Worm (Caenorhabditis elegans) whole organism, L1 larva: ENCODE data around the gene zipt-17.
A peak's percentile ranks its signal among the peaks of the same experiment; 100 is the strongest.

ENCODE experiments used
- C04F5.9 ChIP-seq: sonication (generic microtip); optimal IDR thresholded peaks from 2 replicates; lab custom pipeline; 2016; ENCODE audit warnings: missing genetic modification characterization, missing compliant biosample characterization
- alr-1 ChIP-seq: fragments of 200-800 bp; sonication (Bioruptor generic); optimal IDR thresholded peaks from 2 replicates; lab custom pipeline; 2018; ENCODE audit warnings: borderline replicate concordance, mild to moderate bottlenecking, missing genetic modification characterization, missing compliant biosample characterization
- aly-2 ChIP-seq: fragments of 150-350 bp; optimal IDR thresholded peaks from 2 replicates; lab custom pipeline; 2014; ENCODE audit warnings: missing biosample characterization, missing genetic modification characterization
- ama-1 ChIP-seq: fragments of 150-350 bp; optimal IDR thresholded peaks from 2 replicates; lab custom pipeline; 2014
- ceh-8 ChIP-seq: fragments of 200-800 bp; sonication (Bioruptor generic); optimal IDR thresholded peaks from 2 replicates; lab custom pipeline; 2018; ENCODE audit warnings: mild to moderate bottlenecking, missing genetic modification characterization, moderate library complexity, missing compliant biosample characterization
- ceh-82 ChIP-seq, 3 experiments: fragments of 150-350 bp in 1 of 3; sonication (generic microtip) in 2 of 3; optimal IDR thresholded peaks; 2 replicates each; lab custom pipeline; 2014 to 2017; ENCODE audit warnings: missing biosample characterization in 3 of 3, missing genetic modification characterization in 3 of 3
- ceh-88 ChIP-seq: fragments of 200-800 bp; sonication (Bioruptor generic); IDR thresholded peaks from 2 replicates; pipeline ENCODE4 v1.3.6; 2022; ENCODE audit warnings: missing genetic modification characterization, missing compliant biosample characterization
- ceh-90 ChIP-seq: sonication (generic microtip); optimal IDR thresholded peaks from 2 replicates; lab custom pipeline; 2016; ENCODE audit warnings: missing genetic modification characterization, missing compliant biosample characterization
- dsc-1 ChIP-seq: sonication (generic microtip); optimal IDR thresholded peaks from 2 replicates; lab custom pipeline; 2016; ENCODE audit warnings: mild to moderate bottlenecking, missing genetic modification characterization, missing compliant biosample characterization
- efl-3 ChIP-seq: fragments of 200-800 bp; sonication (Bioruptor generic); optimal IDR thresholded peaks from 2 replicates; lab custom pipeline; 2018; ENCODE audit warnings: mild to moderate bottlenecking, missing genetic modification characterization, missing compliant biosample characterization
- egl-13 ChIP-seq: sonication (generic microtip); optimal IDR thresholded peaks from 2 replicates; lab custom pipeline; 2016; ENCODE audit warnings: missing genotype, missing genetic modification reagents, missing genetic modification characterization, missing compliant biosample characterization
- elt-2 ChIP-seq: sonication (generic microtip); optimal IDR thresholded peaks from 2 replicates; lab custom pipeline; 2016; ENCODE audit warnings: missing genetic modification characterization, mild to moderate bottlenecking, inconsistent platforms, missing compliant biosample characterization, missing genetic modification reagents
- elt-3 ChIP-seq, 6 experiments: fragments of 150-350 bp in 1 of 6; sonication (generic microtip); optimal IDR thresholded peaks; 2 replicates each; lab custom pipeline; 2017 to 2018; ENCODE audit warnings: missing biosample characterization in 6 of 6, missing genetic modification characterization in 6 of 6, inconsistent platforms in 1 of 6
- ets-5 ChIP-seq: fragments of 200-800 bp; sonication (Bioruptor generic); IDR thresholded peaks from 2 replicates; pipeline ENCODE4 v1.3.6; 2022; ENCODE audit warnings: missing genetic modification characterization, missing compliant biosample characterization
- fkh-10 ChIP-seq: sonication (generic microtip); optimal IDR thresholded peaks from 2 replicates; lab custom pipeline; 2017; ENCODE audit warnings: missing biosample characterization, missing genetic modification reagents, missing genetic modification characterization
- fkh-8 ChIP-seq: sonication (generic microtip); optimal IDR thresholded peaks from 2 replicates; lab custom pipeline; 2016; ENCODE audit warnings: mild to moderate bottlenecking, missing genetic modification characterization, missing compliant biosample characterization
- fos-1 ChIP-seq: fragments of 150-350 bp; optimal IDR thresholded peaks from 2 replicates; lab custom pipeline; 2014; ENCODE audit warnings: missing biosample characterization, missing genetic modification characterization
- grh-1 ChIP-seq: fragments of 200-800 bp; sonication (Bioruptor generic); IDR thresholded peaks from 2 replicates; pipeline ENCODE4 v1.3.6; 2022; ENCODE audit warnings: missing genetic modification reagents, missing genetic modification characterization, missing compliant biosample characterization
- hlh-17 ChIP-seq: fragments of 200-800 bp; sonication (Bioruptor generic); optimal IDR thresholded peaks from 2 replicates; lab custom pipeline; 2018; ENCODE audit warnings: missing genetic modification characterization, mild to moderate bottlenecking, missing compliant biosample characterization, moderate library complexity, borderline replicate concordance
- hlh-4 ChIP-seq: sonication (generic microtip); optimal IDR thresholded peaks from 2 replicates; lab custom pipeline; 2016; ENCODE audit warnings: mild to moderate bottlenecking, missing genetic modification characterization, missing compliant biosample characterization
- hpl-2 ChIP-seq: fragments of 150-350 bp; optimal IDR thresholded peaks from 2 replicates; lab custom pipeline; 2014; ENCODE audit warnings: missing biosample characterization, missing genetic modification reagents, missing genetic modification characterization
- isw-1 ChIP-seq: fragments of 200-800 bp; sonication (Bioruptor generic); IDR thresholded peaks from 2 replicates; pipeline ENCODE4 v1.3.6; 2022; ENCODE audit warnings: missing genetic modification characterization, missing compliant biosample characterization
- lin-15B ChIP-seq: fragments of 150-350 bp; sonication (generic microtip); optimal IDR thresholded peaks from 3 replicates; lab custom pipeline; 2014; ENCODE audit warnings: missing biosample characterization, missing genetic modification characterization
- lin-35 ChIP-seq, 2 experiments: fragments of 150-350 bp; optimal IDR thresholded peaks; 2 replicates each; lab custom pipeline; 2014; ENCODE audit warnings: missing biosample characterization in 2 of 2, missing genetic modification characterization in 2 of 2, missing genetic modification reagents in 2 of 2
- lin-39 ChIP-seq: fragments of 150-350 bp; optimal IDR thresholded peaks from 2 replicates; lab custom pipeline; 2014; ENCODE audit warnings: missing biosample characterization, missing genetic modification reagents, missing genetic modification characterization
- mab-9 ChIP-seq: fragments of 200-800 bp; sonication (Bioruptor generic); IDR thresholded peaks from 2 replicates; pipeline ENCODE4 v1.3.6; 2022; ENCODE audit warnings: missing genetic modification reagents, missing genetic modification characterization, missing compliant biosample characterization
- mef-2 ChIP-seq: fragments of 150-350 bp; optimal IDR thresholded peaks from 2 replicates; lab custom pipeline; 2014; ENCODE audit warnings: missing biosample characterization, missing genetic modification characterization
- mep-1 ChIP-seq: fragments of 150-350 bp; optimal IDR thresholded peaks from 2 replicates; lab custom pipeline; 2014; ENCODE audit warnings: missing biosample characterization, missing genetic modification characterization
- nhr-19 ChIP-seq: fragments of 200-800 bp; sonication (Bioruptor generic); conservative IDR thresholded peaks from 2 replicates; pipeline ENCODE4 v1.3.6; 2022; ENCODE audit warnings: missing genetic modification characterization, missing compliant biosample characterization
- nhr-237 ChIP-seq: fragments of 150-350 bp; optimal IDR thresholded peaks from 2 replicates; lab custom pipeline; 2014; ENCODE audit warnings: missing biosample characterization, missing genetic modification characterization
- nhr-28 ChIP-seq: fragments of 150-350 bp; optimal IDR thresholded peaks from 2 replicates; lab custom pipeline; 2014; ENCODE audit warnings: missing biosample characterization, missing genetic modification characterization
- nhr-47 ChIP-seq: sonication (generic microtip); optimal IDR thresholded peaks from 2 replicates; lab custom pipeline; 2016; ENCODE audit warnings: mild to moderate bottlenecking, missing genetic modification characterization, moderate library complexity, missing compliant biosample characterization
- nhr-71 ChIP-seq: sonication (generic microtip); optimal IDR thresholded peaks from 2 replicates; lab custom pipeline; 2016; ENCODE audit warnings: mild to moderate bottlenecking, missing genetic modification characterization, moderate library complexity, missing compliant biosample characterization
- nhr-90 ChIP-seq: sonication (generic microtip); optimal IDR thresholded peaks from 2 replicates; lab custom pipeline; 2016; ENCODE audit warnings: mild to moderate bottlenecking, missing genetic modification characterization, missing compliant biosample characterization; ENCODE audit not compliant: poor library complexity
- pax-3 ChIP-seq: fragments of 200-800 bp; sonication (Bioruptor generic); optimal IDR thresholded peaks from 2 replicates; lab custom pipeline; 2018; ENCODE audit warnings: mild to moderate bottlenecking, missing genetic modification characterization, moderate library complexity, missing compliant biosample characterization
- rnt-1 ChIP-seq: sonication (generic microtip); optimal IDR thresholded peaks from 2 replicates; lab custom pipeline; 2016; ENCODE audit warnings: mild to moderate bottlenecking, missing genetic modification characterization, moderate library complexity, missing compliant biosample characterization
- snpc-4 ChIP-seq: fragments of 150-350 bp; optimal IDR thresholded peaks from 2 replicates; lab custom pipeline; 2014; ENCODE audit warnings: missing biosample characterization, missing genetic modification characterization
- sox-4 ChIP-seq: sonication (generic microtip); optimal IDR thresholded peaks from 2 replicates; lab custom pipeline; 2016; ENCODE audit warnings: missing genetic modification characterization, missing compliant biosample characterization
- sptf-1 ChIP-seq: fragments of 150-350 bp; optimal IDR thresholded peaks from 2 replicates; lab custom pipeline; 2014; ENCODE audit warnings: missing biosample characterization, missing genetic modification characterization
- tbx-2 ChIP-seq: sonication (generic microtip); optimal IDR thresholded peaks from 2 replicates; lab custom pipeline; 2016; ENCODE audit warnings: missing genetic modification characterization, missing compliant biosample characterization
- tlp-1 ChIP-seq: fragments of 150-350 bp; optimal IDR thresholded peaks from 2 replicates; lab custom pipeline; 2014; ENCODE audit warnings: missing biosample characterization, missing genetic modification characterization
- unc-30 ChIP-seq: sonication (generic microtip); optimal IDR thresholded peaks from 2 replicates; lab custom pipeline; 2017; ENCODE audit warnings: missing biosample characterization, missing genetic modification characterization
- unc-86 ChIP-seq: sonication (generic microtip); optimal IDR thresholded peaks from 2 replicates; lab custom pipeline; 2016; ENCODE audit warnings: missing genetic modification characterization, missing compliant biosample characterization
- unc-98 ChIP-seq: fragments of 200-800 bp; sonication (Bioruptor generic); IDR thresholded peaks from 2 replicates; pipeline ENCODE4 v1.3.6; 2022; ENCODE audit warnings: missing genetic modification characterization, missing compliant biosample characterization
- vab-15 ChIP-seq: sonication (generic microtip); optimal IDR thresholded peaks from 2 replicates; lab custom pipeline; 2017; ENCODE audit warnings: missing genotype, mild to moderate bottlenecking, missing genetic modification characterization, missing compliant biosample characterization
- xbp-1 ChIP-seq: sonication (generic microtip); optimal IDR thresholded peaks from 2 replicates; lab custom pipeline; 2016; ENCODE audit warnings: missing genetic modification characterization, missing compliant biosample characterization
- zip-4 ChIP-seq: fragments of 200-800 bp; sonication (Bioruptor generic); optimal IDR thresholded peaks from 2 replicates; lab custom pipeline; 2018; ENCODE audit warnings: mild to moderate bottlenecking, missing genetic modification characterization, moderate library complexity, missing compliant biosample characterization

zipt-17 gene

ce11 chrIV:17383046-17383445, 15.9 kb upstream of the zipt-17 start, which contains the start of gene C30H6.12:
C30H6.12 (plus strand) TSS chrIV:17383346.
- TF ChIP-seq ets-5 (GFP tag; lab: Robert Waterston, UW) (no peak), nhr-28 (tag; lab: Kevin White, UChicago) (no peak), aly-2 (tag; lab: Kevin White, UChicago) (no peak), mep-1 (tag; lab: Kevin White, UChicago) (no peak), pax-3 (no peak), nhr-71 (tag; lab: Kevin White, UChicago) (no peak), vab-15 (tag; lab: Kevin White, UChicago) (no peak), egl-13 (tag; lab: Kevin White, UChicago) (no peak), efl-3 (GFP tag; lab: Kevin White, UChicago) (no peak), zip-4 (GFP tag; lab: Kevin White, UChicago) (no peak), hlh-4 (tag; lab: Kevin White, UChicago) (no peak), snpc-4 (tag; lab: Kevin White, UChicago) (no peak), rnt-1 (no peak), ceh-88 (no peak), ceh-8 (GFP tag; lab: Kevin White, UChicago) (no peak), dsc-1 (tag; lab: Kevin White, UChicago) (no peak), tbx-2 (tag; lab: Kevin White, UChicago) (no peak), mab-9 (no peak), nhr-47 (tag; lab: Kevin White, UChicago) (no peak), C04F5.9 (tag; lab: Kevin White, UChicago) (no peak)

- TF ChIP-seq grh-1: no peak
- no peak for TF ChIP-seq sox-4 (tag; lab: Kevin White, UChicago)
- TF ChIP-seq nhr-71 (tag; lab: Kevin White, UChicago): no peak
- no peak for TF ChIP-seq unc-30
- no peak for TF ChIP-seq fos-1 (tag; lab: Kevin White, UChicago)
These were observed 14.8 kb upstream of the zipt-17 start, which contains the start of gene C30H6.8 for ce11 chrIV:17382029-17382428. C30H6.8 (plus strand) TSS chrIV:17382329.

- TF ChIP-seq nhr-28 (tag; lab: Kevin White, UChicago) (no peak), tlp-1 (no peak), mef-2 (tag; lab: Kevin White, UChicago) (no peak), hpl-2 (GFP tag; lab: Kevin White, UChicago) (no peak), nhr-71 (tag; lab: Kevin White, UChicago) (no peak), fkh-8 (tag; lab: Kevin White, UChicago) (no peak), hlh-4 (tag; lab: Kevin White, UChicago) (no peak), hlh-17 (GFP tag; lab: Kevin White, UChicago) (no peak), lin-39 (no peak), efl-3 (GFP tag; lab: Kevin White, UChicago) (no peak), ceh-82 (tag; optimal IDR thresholded peaks at IDR 0.05; lab: Kevin White, UChicago) (no peak), elt-3 (tag; optimal IDR thresholded peaks at IDR 0.05; lab: Kevin White, UChicago) (no peak), lin-15B (tag; lab: Kevin White, UChicago) (peak; percentile 13), isw-1 (GFP tag; lab: Robert Waterston, UW) (no peak), mep-1 (tag; lab: Kevin White, UChicago) (no peak), sptf-1 (tag; lab: Kevin White, UChicago) (no peak), fos-1 (tag; lab: Kevin White, UChicago) (no peak), lin-35 (GFP tag; optimal IDR thresholded peaks at IDR 0.05; lab: Kevin White, UChicago) (peak; percentile 24 to 47), ceh-88 (no peak), vab-15 (tag; lab: Kevin White, UChicago) (no peak), egl-13 (tag; lab: Kevin White, UChicago) (no peak), fkh-10 (no peak), xbp-1 (no peak), aly-2 (tag; lab: Kevin White, UChicago) (no peak), nhr-19 (no peak), ceh-90 (no peak), elt-2 (no peak), alr-1 (tag; lab: Kevin White, UChicago) (no peak), ama-1 (lab: Kevin White, UChicago) (no peak), nhr-90 (tag; lab: Kevin White, UChicago) (peak; percentile 9), ceh-8 (GFP tag; lab: Kevin White, UChicago) (no peak), unc-98 (GFP tag; lab: Robert Waterston, UW) (no peak), sox-4 (tag; lab: Kevin White, UChicago) (no peak), nhr-237 (tag; lab: Kevin White, UChicago) (no peak), unc-86 (tag; lab: Kevin White, UChicago) (no peak)
These were observed 13.0 kb upstream of the zipt-17 start, which contains the start of the genes C30H6.9 and dlat-2 for ce11 chrIV:17380061-17380680. C30H6.9 (minus strand) TSS chrIV:17380170. dlat-2 (plus strand) TSS chrIV:17380626.
